Fruit fly (Drosophila melanogaster): ENCODE measurements around the gene ERp44.

ERp44 gene

dm6 chrX:16278783-16279182, 18.7 kb downstream of the ERp44 start (continued):
- TF ChIP-seq fd64A (GFP tag; optimal IDR thresholded peaks at IDR 0.05) (peak; percentile 71), Oaz (GFP tag; IDR thresholded peaks at IDR 0.05) (peak; percentile 71), corto (GFP tag; optimal IDR thresholded peaks at IDR 0.05) (peak; percentile 40), CG9215 (GFP tag; IDR thresholded peaks at IDR 0.05) (peak; percentile 51), bsh (GFP tag; optimal IDR thresholded peaks at IDR 0.05) (peak; percentile 80 to 93), CG1647 (GFP tag; optimal IDR thresholded peaks at IDR 0.05) (peak; percentile 51), CG11504 (tag; optimal IDR thresholded peaks at IDR 0.05) (peak; percentile 82), bcd (GFP tag; optimal IDR thresholded peaks at IDR 0.05) (peak; percentile 80), CG12659 (GFP tag; optimal IDR thresholded peaks at IDR 0.05) (peak; percentile 60), CkIIα-i1 (GFP tag; IDR thresholded peaks at IDR 0.05) (no peak), al (GFP tag; IDR thresholded peaks at IDR 0.05) (peak; percentile 38; the same call in 1 of the 2 replicates), CG10431 (GFP tag; optimal IDR thresholded peaks at IDR 0.05) (peak; percentile 87), Gsc (GFP tag; IDR thresholded peaks at IDR 0.05) (peak; percentile 46; the same call in 1 of the 2 replicates), Scr (GFP tag; IDR thresholded peaks at IDR 0.05; ENCODE audit: partially characterized antibody) (no peak), Meics (GFP tag; optimal IDR thresholded peaks at IDR 0.05) (peak; percentile 78), CG11093 (GFP tag; IDR thresholded peaks at IDR 0.05) (peak; percentile 59; the same call in 2 of the 3 replicates), ttk (GFP tag; IDR thresholded peaks at IDR 0.05) (peak; percentile 69), GATAe (GFP tag; conservative IDR thresholded peaks at IDR 0.05) (0 out of 2 replicates have a peak, but pooled peaks have one; percentile 20), otp (GFP tag; IDR thresholded peaks at IDR 0.05) (peak; percentile 84; the same call in 2 of the 3 replicates), CG8944 (GFP tag; optimal IDR thresholded peaks at IDR 0.05) (peak; percentile 11), slbo (GFP tag; IDR thresholded peaks at IDR 0.05) (peak; percentile 72), HLHmδ (GFP tag; optimal IDR thresholded peaks at IDR 0.05) (no peak), CG12104 (GFP tag; optimal IDR thresholded peaks at IDR 0.05) (peak; percentile 72), yki (optimal IDR thresholded peaks at IDR 0.05) (no peak), CG30020 (tag; optimal IDR thresholded peaks at IDR 0.05) (peak; percentile 53), CG12155 (GFP tag; optimal IDR thresholded peaks at IDR 0.05) (peak; percentile 35), Dfd (GFP tag; optimal IDR thresholded peaks at IDR 0.05) (no peak), E2f1 (GFP tag; IDR thresholded peaks at IDR 0.05) (peak; percentile 81), CG43689 (GFP tag; IDR thresholded peaks at IDR 0.05) (peak; percentile 45; the same call in 1 of the 2 replicates), Ada2b (GFP tag; IDR thresholded peaks at IDR 0.05) (peak; percentile 86), CG6813 (GFP tag; optimal IDR thresholded peaks at IDR 0.05) (peak; percentile 96), CG30431 (GFP tag; optimal IDR thresholded peaks at IDR 0.05) (peak; percentile 89), jumu (GFP tag; optimal IDR thresholded peaks at IDR 0.05) (peak; percentile 10), chinmo (GFP tag; IDR thresholded peaks at IDR 0.05; ENCODE audit: partially characterized antibody) (no peak), usp (GFP tag; optimal IDR thresholded peaks at IDR 0.05) (no peak), grn (GFP tag; optimal IDR thresholded peaks at IDR 0.05) (no peak), Hr78 (GFP tag; optimal IDR thresholded peaks at IDR 0.05) (no peak), Nf-YC (tag; optimal IDR thresholded peaks at IDR 0.05) (peak; percentile 82), CG8281 (tag; optimal IDR thresholded peaks at IDR 0.05) (peak; percentile 71), klu (GFP tag; IDR thresholded peaks at IDR 0.05) (peak; percentile 25; the same call in 1 of the 2 replicates), aop (GFP tag; IDR thresholded peaks at IDR 0.05) (no peak), CG4360 (GFP tag; IDR thresholded peaks at IDR 0.05) (peak; percentile 60), stc (GFP tag; IDR thresholded peaks at IDR 0.05) (peak; percentile 85), CG1602 (GFP tag; optimal IDR thresholded peaks at IDR 0.05) (peak; percentile 49), CG18599 (GFP tag; optimal IDR thresholded peaks at IDR 0.05) (peak; percentile 89), BEAF-32 (GFP tag; optimal IDR thresholded peaks at IDR 0.05) (no peak), hbn (GFP tag; IDR thresholded peaks at IDR 0.05; ENCODE audit: partially characterized antibody) (no peak), NC2α (GFP tag; optimal IDR thresholded peaks at IDR 0.05) (peak; percentile 9), Hr39 (optimal IDR thresholded peaks at IDR 0.05) (no peak), dati (GFP tag; IDR thresholded peaks at IDR 0.05) (peak; percentile 67), pum (GFP tag; optimal IDR thresholded peaks at IDR 0.05) (peak; percentile 16)

All from whole organism, embryonic.